Worm (Caenorhabditis elegans) whole organism, L2 larva: ENCODE measurements around the gene mihp-2.

ENCODE experiments used
- F13H6.1 ChIP-seq: sonication (generic microtip); optimal IDR thresholded peaks from 2 replicates; lab custom pipeline; 2016; ENCODE audit warnings: missing genetic modification characterization, missing compliant biosample characterization
- R02D3.7 ChIP-seq: fragments of 150-350 bp; optimal IDR thresholded peaks from 2 replicates; lab custom pipeline; 2014; ENCODE audit warnings: missing biosample characterization, missing genetic modification characterization
- aly-2 ChIP-seq: fragments of 150-350 bp; optimal IDR thresholded peaks from 2 replicates; lab custom pipeline; 2014; ENCODE audit warnings: missing biosample characterization, missing genetic modification characterization
- ama-1 ChIP-seq: fragments of 150-350 bp; optimal IDR thresholded peaks from 2 replicates; lab custom pipeline; 2018; ENCODE audit warnings: inconsistent platforms
- blmp-1 ChIP-seq: sonication (generic microtip); optimal IDR thresholded peaks from 2 replicates; lab custom pipeline; 2017; ENCODE audit warnings: missing genetic modification characterization, mild to moderate bottlenecking, missing compliant biosample characterization, antibody characterized with exemption, moderate library complexity; ENCODE audit not compliant: insufficient read depth
- ceh-16 ChIP-seq: fragments of 150-350 bp; optimal IDR thresholded peaks from 2 replicates; lab custom pipeline; 2014; ENCODE audit warnings: missing biosample characterization, missing genetic modification characterization
- ceh-82 ChIP-seq: fragments of 150-350 bp; optimal IDR thresholded peaks from 2 replicates; lab custom pipeline; 2014; ENCODE audit warnings: missing biosample characterization, missing genetic modification characterization
- crh-2 ChIP-seq: sonication (generic microtip); optimal IDR thresholded peaks from 2 replicates; lab custom pipeline; 2017; ENCODE audit warnings: missing biosample characterization, missing genetic modification characterization
- dmd-4 ChIP-seq: sonication (generic microtip); optimal IDR thresholded peaks from 2 replicates; lab custom pipeline; 2017; ENCODE audit warnings: missing biosample characterization, missing genetic modification characterization
- elt-1 ChIP-seq: fragments of 150-350 bp; optimal IDR thresholded peaks from 2 replicates; lab custom pipeline; 2014; ENCODE audit warnings: missing biosample characterization, missing genetic modification characterization
- elt-3 ChIP-seq: sonication (generic microtip); optimal IDR thresholded peaks from 2 replicates; lab custom pipeline; 2017; ENCODE audit warnings: missing biosample characterization, missing genetic modification characterization
- fos-1 ChIP-seq: fragments of 150-350 bp; optimal IDR thresholded peaks from 2 replicates; lab custom pipeline; 2014; ENCODE audit warnings: missing biosample characterization, missing genetic modification characterization
- gmeb-1 ChIP-seq: fragments of 150-350 bp; optimal IDR thresholded peaks from 2 replicates; lab custom pipeline; 2014; ENCODE audit warnings: missing biosample characterization, missing genetic modification characterization
- lin-11 ChIP-seq: fragments of 150-350 bp; sonication (generic microtip); optimal IDR thresholded peaks from 2 replicates; lab custom pipeline; 2014; ENCODE audit warnings: missing biosample characterization, missing genetic modification characterization, inconsistent platforms, mixed read lengths
- lin-13 ChIP-seq: fragments of 150-350 bp; optimal IDR thresholded peaks from 2 replicates; lab custom pipeline; 2014; ENCODE audit warnings: missing biosample characterization, missing genetic modification reagents, missing genetic modification characterization
- lin-39 ChIP-seq: fragments of 150-350 bp; optimal IDR thresholded peaks from 2 replicates; lab custom pipeline; 2014; ENCODE audit warnings: missing biosample characterization, missing genetic modification reagents, missing genetic modification characterization
- lsy-2 ChIP-seq, 2 experiments: fragments of 150-350 bp in 1 of 2; sonication (generic microtip) in 1 of 2; optimal IDR thresholded peaks; 2 replicates each; lab custom pipeline; 2014 to 2017; ENCODE audit warnings: missing biosample characterization in 2 of 2, missing genetic modification characterization in 2 of 2
- mab-5 ChIP-seq: fragments of 150-350 bp; optimal IDR thresholded peaks from 2 replicates; lab custom pipeline; 2014; ENCODE audit warnings: missing biosample characterization, missing genetic modification characterization
- mbf-1 ChIP-seq: sonication (generic microtip); optimal IDR thresholded peaks from 2 replicates; lab custom pipeline; 2017; ENCODE audit warnings: missing biosample characterization, missing genetic modification characterization
- mdl-1 ChIP-seq, 2 experiments: fragments of 150-350 bp in 1 of 2; sonication (generic microtip) in 1 of 2; optimal IDR thresholded peaks; 2 replicates each; lab custom pipeline; 2017; ENCODE audit warnings: missing biosample characterization in 2 of 2, missing genetic modification characterization in 2 of 2
- nhr-10 ChIP-seq: sonication (generic microtip); optimal IDR thresholded peaks from 2 replicates; lab custom pipeline; 2017; ENCODE audit warnings: missing biosample characterization, missing genetic modification characterization
- nhr-11 ChIP-seq: fragments of 150-350 bp; optimal IDR thresholded peaks from 2 replicates; lab custom pipeline; 2014; ENCODE audit warnings: missing biosample characterization, missing genetic modification characterization
- nhr-129 ChIP-seq: fragments of 150-350 bp; optimal IDR thresholded peaks from 2 replicates; lab custom pipeline; 2014; ENCODE audit warnings: missing biosample characterization, missing genetic modification characterization
- nhr-21 ChIP-seq: fragments of 150-350 bp; optimal IDR thresholded peaks from 2 replicates; lab custom pipeline; 2014; ENCODE audit warnings: missing biosample characterization, missing genetic modification characterization
- nhr-237 ChIP-seq: fragments of 150-350 bp; optimal IDR thresholded peaks from 2 replicates; lab custom pipeline; 2014; ENCODE audit warnings: missing biosample characterization, missing genetic modification characterization
- nhr-25 ChIP-seq: fragments of 150-350 bp; sonication (generic microtip); optimal IDR thresholded peaks from 3 replicates; lab custom pipeline; 2014; ENCODE audit warnings: missing biosample characterization, missing genetic modification characterization
- nhr-6 ChIP-seq: fragments of 150-350 bp; optimal IDR thresholded peaks from 2 replicates; lab custom pipeline; 2014; ENCODE audit warnings: missing biosample characterization, missing genetic modification characterization
- peb-1 ChIP-seq: fragments of 150-350 bp; optimal IDR thresholded peaks from 2 replicates; lab custom pipeline; 2014; ENCODE audit warnings: missing biosample characterization, missing genetic modification characterization
- sem-4 ChIP-seq: fragments of 150-350 bp; optimal IDR thresholded peaks from 2 replicates; lab custom pipeline; 2014; ENCODE audit warnings: missing biosample characterization, missing genetic modification reagents, missing genetic modification characterization
- skn-1 ChIP-seq: sonication (generic microtip); optimal IDR thresholded peaks from 2 replicates; lab custom pipeline; 2017; ENCODE audit warnings: missing biosample characterization, missing genetic modification characterization
- sma-9 ChIP-seq, 2 experiments: fragments of 150-350 bp in 1 of 2; sonication (generic microtip) in 1 of 2; optimal IDR thresholded peaks; 2 replicates each; lab custom pipeline; 2014 to 2016; ENCODE audit warnings: missing genetic modification characterization in 2 of 2, mild to moderate bottlenecking in 1 of 2, missing biosample characterization in 1 of 2, missing compliant biosample characterization in 1 of 2, missing genetic modification reagents in 1 of 2, moderate library complexity in 1 of 2
- unc-39 ChIP-seq: fragments of 150-350 bp; optimal IDR thresholded peaks from 2 replicates; lab custom pipeline; 2014; ENCODE audit warnings: missing biosample characterization, missing genetic modification characterization
- unc-55 ChIP-seq: fragments of 150-350 bp; sonication (generic microtip); optimal IDR thresholded peaks from 3 replicates; lab custom pipeline; 2014; ENCODE audit warnings: missing biosample characterization, missing genetic modification reagents, missing genetic modification characterization
- unc-62 ChIP-seq: fragments of 150-350 bp; optimal IDR thresholded peaks from 2 replicates; lab custom pipeline; 2014; ENCODE audit warnings: missing biosample characterization, missing genetic modification reagents, missing genetic modification characterization
- zag-1 ChIP-seq: fragments of 150-350 bp; optimal IDR thresholded peaks from 2 replicates; lab custom pipeline; 2014; ENCODE audit warnings: missing biosample characterization, missing genetic modification characterization
- ztf-4 ChIP-seq: fragments of 150-350 bp; optimal IDR thresholded peaks from 2 replicates; lab custom pipeline; 2014; ENCODE audit warnings: missing biosample characterization, missing genetic modification characterization

Gene mihp-2

DNA sequence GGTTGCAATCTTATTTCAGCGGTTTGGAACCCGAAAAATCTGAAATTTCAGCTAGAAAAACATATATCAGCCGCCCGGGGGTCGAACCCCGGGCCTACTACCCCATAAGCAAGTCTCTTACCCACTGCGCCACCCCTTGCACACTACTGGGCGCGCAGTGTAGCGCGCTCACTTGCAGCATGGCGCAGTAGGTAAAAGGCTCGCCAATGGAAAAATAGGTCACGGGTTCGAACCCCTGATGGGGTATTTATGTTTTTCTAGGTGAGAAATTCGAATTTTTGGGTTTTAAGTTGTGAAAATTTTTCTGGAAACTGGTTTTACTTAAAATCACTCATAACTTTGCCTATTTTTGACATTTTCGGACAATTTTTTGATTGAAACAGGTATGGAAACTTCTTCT, 9.0 kb downstream of the mihp-2 start:
- TF ChIP-seq lin-13 (GFP tag; lab: Kevin White, UChicago) (no peak), lin-11 (tag; lab: Kevin White, UChicago) (no peak), sma-9 (GFP tag; optimal IDR thresholded peaks at IDR 0.05; lab: Kevin White, UChicago) (no peak), sma-9 (tag; optimal IDR thresholded peaks at IDR 0.05; lab: Kevin White, UChicago) (no peak), ceh-82 (tag; lab: Kevin White, UChicago) (no peak), sem-4 (tag; lab: Kevin White, UChicago) (no peak), ama-1 (no peak), dmd-4 (tag; lab: Kevin White, UChicago) (no peak), nhr-25 (tag; lab: Kevin White, UChicago) (no peak), skn-1 (no peak), peb-1 (tag; lab: Kevin White, UChicago) (no peak), F13H6.1 (tag; lab: Kevin White, UChicago) (no peak)
- TF ChIP-seq, all 48 proteins: peak for 0

DNA sequence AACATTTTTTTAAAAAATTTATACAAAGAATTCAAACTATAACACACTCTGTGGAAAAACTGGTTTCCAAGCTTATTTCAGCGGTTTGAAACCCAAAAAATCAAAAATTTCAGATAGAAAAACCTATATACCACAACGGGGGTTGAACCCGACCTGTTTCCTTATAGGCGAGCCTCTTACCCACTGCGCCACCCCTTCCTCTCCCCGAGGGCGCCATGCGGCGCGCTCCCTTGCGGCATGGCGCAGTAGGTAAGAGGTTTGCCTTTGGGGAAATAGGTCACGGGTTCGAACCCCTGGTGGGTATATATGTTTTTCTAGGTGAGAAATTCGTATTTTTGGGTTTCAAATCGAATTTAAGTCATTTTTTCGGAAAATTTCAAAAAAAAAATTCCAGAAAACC, 9.5 kb downstream of the mihp-2 start:
- no peak for TF ChIP-seq lin-11 (tag; lab: Kevin White, UChicago)
- TF ChIP-seq lin-39 (tag; lab: Kevin White, UChicago) = no peak
- no peak for TF ChIP-seq unc-39
- no peak for TF ChIP-seq blmp-1 (tag; lab: Kevin White, UChicago)
- TF ChIP-seq ceh-16 (tag; lab: Kevin White, UChicago) = no peak
- TF ChIP-seq nhr-11 (tag; lab: Kevin White, UChicago) = no peak
- TF ChIP-seq dmd-4 (tag; lab: Kevin White, UChicago) = no peak
- no peak for TF ChIP-seq lsy-2 (tag; optimal IDR thresholded peaks at IDR 0.05; lab: Kevin White, UChicago)
- no peak for TF ChIP-seq nhr-237 (tag; lab: Kevin White, UChicago)
- no peak for TF ChIP-seq elt-3
- TF ChIP-seq nhr-6 (tag; lab: Kevin White, UChicago) = no peak
- TF ChIP-seq gmeb-1 (tag; lab: Kevin White, UChicago) = no peak
- TF ChIP-seq unc-62 (GFP tag; lab: Kevin White, UChicago) = no peak
- no peak for TF ChIP-seq aly-2

DNA sequence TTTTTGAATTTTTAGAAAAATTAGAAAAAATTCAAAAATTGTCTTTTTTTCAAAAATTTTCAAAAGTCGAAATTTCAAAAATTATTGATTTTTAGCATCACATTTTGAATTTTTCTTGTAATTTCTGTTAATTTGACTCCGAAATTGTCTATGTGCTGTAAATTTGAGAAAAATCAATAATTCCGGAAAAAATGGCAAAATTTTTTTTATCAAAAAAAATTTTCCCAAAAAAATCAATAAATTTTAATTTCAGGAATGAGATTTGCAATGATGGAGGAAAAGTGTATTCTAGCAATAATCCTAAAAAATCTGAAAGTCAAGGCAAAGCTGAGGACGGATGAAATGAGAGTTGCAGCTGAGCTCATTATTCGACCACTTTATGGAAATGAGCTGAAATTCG, 13.8 kb downstream of the mihp-2 start:
- TF ChIP-seq mdl-1 (tag; optimal IDR thresholded peaks at IDR 0.05; lab: Kevin White, UChicago) = no peak
- TF ChIP-seq nhr-129 (tag; lab: Kevin White, UChicago) = no peak
- TF ChIP-seq ama-1 = no peak
- TF ChIP-seq elt-1 (tag; lab: Kevin White, UChicago) = no peak
- no peak for TF ChIP-seq peb-1 (tag; lab: Kevin White, UChicago)
- TF ChIP-seq ztf-4 = no peak
- TF ChIP-seq lin-13 (GFP tag; lab: Kevin White, UChicago) = no peak
- no peak for TF ChIP-seq nhr-21 (tag; lab: Kevin White, UChicago)
- no peak for TF ChIP-seq mbf-1 (tag; lab: Kevin White, UChicago)
- TF ChIP-seq fos-1 (tag; lab: Kevin White, UChicago) = no peak
- no peak for TF ChIP-seq ceh-16 (tag; lab: Kevin White, UChicago)
- TF ChIP-seq elt-3 = no peak
- TF ChIP-seq blmp-1 (tag; lab: Kevin White, UChicago) = no peak
- TF ChIP-seq sem-4 (tag; lab: Kevin White, UChicago) = no peak

DNA sequence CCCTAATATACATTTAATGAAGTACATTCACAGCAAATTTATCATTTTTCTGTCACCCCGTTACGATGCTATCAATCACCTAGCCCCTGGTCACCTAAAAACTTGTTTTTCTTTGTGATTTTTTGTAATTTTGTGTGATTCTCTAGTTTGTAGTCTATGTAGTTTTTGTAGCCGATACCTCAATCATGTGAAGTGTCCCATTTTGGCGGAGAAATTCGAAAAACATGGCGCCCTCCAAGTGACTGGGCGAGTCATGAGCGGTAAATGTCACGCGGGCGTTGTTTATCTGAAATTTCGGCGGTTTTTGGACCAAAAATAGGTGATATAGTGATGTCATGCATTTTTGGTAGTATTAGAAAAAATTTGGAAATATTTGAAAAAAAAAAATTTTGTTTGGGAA, 27.2 kb downstream of the mihp-2 start:
- TF ChIP-seq mbf-1 (tag; lab: Kevin White, UChicago) = no peak
- no peak for TF ChIP-seq zag-1 (tag; lab: Kevin White, UChicago)
- no peak for TF ChIP-seq nhr-10 (tag; lab: Kevin White, UChicago)
- TF ChIP-seq R02D3.7 (tag; lab: Kevin White, UChicago) = no peak
- TF ChIP-seq fos-1 (tag; lab: Kevin White, UChicago) = no peak
- TF ChIP-seq nhr-11 (tag; lab: Kevin White, UChicago) = no peak
- TF ChIP-seq mab-5 = no peak
- no peak for TF ChIP-seq crh-2 (tag; lab: Kevin White, UChicago)
- TF ChIP-seq unc-55 = no peak
- no peak for TF ChIP-seq gmeb-1 (tag; lab: Kevin White, UChicago)
